Worm (Caenorhabditis elegans): ENCODE measurements around the gene fbxa-114.

Gene fbxa-114

ce11 chrV:20195451-20196036 lies 5.9 kb upstream of the fbxa-114 start, which contains the start of the genes srh-217 and Y113G7B.28:
Gene srh-217 (minus strand): TSS chrV:20195551.
Gene Y113G7B.28 (plus strand): TSS chrV:20195986.
- TF ChIP-seq lsy-12 (tag; optimal IDR thresholded peaks at IDR 0.05) (no peak), nhr-11 (tag; optimal IDR thresholded peaks at IDR 0.05) (peak; percentile 21)

ce11 chrV:20196671-20197070 lies 4.7 kb upstream of the fbxa-114 start, which contains the start of gene ftr-1:
Gene ftr-1 (plus strand): TSS chrV:20196971.
- no peak for TF ChIP-seq daf-12 (tag; optimal IDR thresholded peaks at IDR 0.05)
- no peak for TF ChIP-seq ceh-28 (tag; optimal IDR thresholded peaks at IDR 0.05)
- no peak for TF ChIP-seq lsy-12 (tag; optimal IDR thresholded peaks at IDR 0.05)
- TF ChIP-seq ztf-11 (tag; optimal IDR thresholded peaks at IDR 0.05) = no peak
- no peak for TF ChIP-seq elt-3 (tag; optimal IDR thresholded peaks at IDR 0.05)
- TF ChIP-seq aly-2 (tag; optimal IDR thresholded peaks at IDR 0.05) = no peak
- TF ChIP-seq skn-1 (tag; optimal IDR thresholded peaks at IDR 0.05) = no peak
- TF ChIP-seq ceh-82 (tag; optimal IDR thresholded peaks at IDR 0.05) = no peak
- TF ChIP-seq elt-2 (tag; optimal IDR thresholded peaks at IDR 0.05) = no peak
- no peak for TF ChIP-seq tbx-2 (tag; optimal IDR thresholded peaks at IDR 0.05)
- no peak for TF ChIP-seq fos-1 (tag; optimal IDR thresholded peaks at IDR 0.05)
- no peak for TF ChIP-seq nhr-237 (tag; optimal IDR thresholded peaks at IDR 0.05)
- no peak for TF ChIP-seq nhr-77 (tag; optimal IDR thresholded peaks at IDR 0.05)
- no peak for TF ChIP-seq egl-27 (tag; optimal IDR thresholded peaks at IDR 0.05)
- no peak for TF ChIP-seq fkh-2 (tag; optimal IDR thresholded peaks at IDR 0.05)
- TF ChIP-seq hmg-11 (tag; optimal IDR thresholded peaks at IDR 0.05) = no peak
- TF ChIP-seq ZK546.5 (tag; optimal IDR thresholded peaks at IDR 0.05) = no peak
- no peak for TF ChIP-seq sea-2 (GFP tag; optimal IDR thresholded peaks at IDR 0.05)
- no peak for TF ChIP-seq snpc-4 (tag; optimal IDR thresholded peaks at IDR 0.05)

- TF ChIP-seq ceh-16 (tag; optimal IDR thresholded peaks at IDR 0.05) = no peak
- no peak for TF ChIP-seq nhr-23 (tag; optimal IDR thresholded peaks at IDR 0.05)
- no peak for TF ChIP-seq ztf-11 (tag; optimal IDR thresholded peaks at IDR 0.05)
- no peak for TF ChIP-seq zag-1 (tag; optimal IDR thresholded peaks at IDR 0.05)
- no peak for TF ChIP-seq ceh-9 (tag; optimal IDR thresholded peaks at IDR 0.05)
- TF ChIP-seq skn-1 (tag; optimal IDR thresholded peaks at IDR 0.05) = no peak
Observed at ce11 chrV:20198954-20199353, 2.5 kb upstream of the fbxa-114 start, which contains the start of gene fog-2. Gene fog-2 (plus strand): TSS chrV:20199254.

- TF ChIP-seq fkh-2 (tag; optimal IDR thresholded peaks at IDR 0.05) (no peak), ceh-82 (tag; optimal IDR thresholded peaks at IDR 0.05) (no peak), jun-1 (tag; optimal IDR thresholded peaks at IDR 0.05) (no peak), nhr-25 (tag; optimal IDR thresholded peaks at IDR 0.05) (no peak), elt-2 (tag; optimal IDR thresholded peaks at IDR 0.05) (no peak), egl-5 (tag; optimal IDR thresholded peaks at IDR 0.05) (no peak), ZK546.5 (tag; optimal IDR thresholded peaks at IDR 0.05) (no peak), hmg-11 (tag; optimal IDR thresholded peaks at IDR 0.05) (no peak), nhr-11 (tag; optimal IDR thresholded peaks at IDR 0.05) (no peak), nhr-12 (tag; optimal IDR thresholded peaks at IDR 0.05) (no peak), nhr-43 (tag; optimal IDR thresholded peaks at IDR 0.05; ENCODE audit: poor library complexity, severe bottlenecking) (no peak), zag-1 (tag; optimal IDR thresholded peaks at IDR 0.05) (no peak), unc-39 (tag; optimal IDR thresholded peaks at IDR 0.05) (no peak), nhr-76 (tag; optimal IDR thresholded peaks at IDR 0.05) (no peak), sea-2 (GFP tag; optimal IDR thresholded peaks at IDR 0.05) (no peak), nfya-1 (tag; optimal IDR thresholded peaks at IDR 0.05; ENCODE audit: insufficient read depth) (no peak), ceh-9 (tag; optimal IDR thresholded peaks at IDR 0.05) (no peak)
Observed at ce11 chrV:20199658-20200057, 1.8 kb upstream of the fbxa-114 start.

ce11 chrV:20203085-20203484 lies 1.7 kb downstream of the fbxa-114 start, which contains the start of gene fbxa-113:
Gene fbxa-113 (plus strand): TSS chrV:20203385.
- TF ChIP-seq nhr-67 (tag; optimal IDR thresholded peaks at IDR 0.05) (no peak), tbx-2 (tag; optimal IDR thresholded peaks at IDR 0.05) (no peak)

Measured in whole organism, L3 larva.